Worm (Caenorhabditis elegans) whole organism, L3 larva: Measurements from ENCODE around the gene tofu-6.

ENCODE experiments used
- R02D3.7 ChIP-seq: fragments of 150-350 bp; optimal IDR thresholded peaks from 2 replicates; lab custom pipeline; 2014; ENCODE audit warnings: missing biosample characterization, missing genetic modification characterization
- aly-2 ChIP-seq: fragments of 150-350 bp; optimal IDR thresholded peaks from 2 replicates; lab custom pipeline; 2014; ENCODE audit warnings: missing biosample characterization, missing genetic modification characterization
- ceh-16 ChIP-seq: sonication (generic microtip); optimal IDR thresholded peaks from 2 replicates; lab custom pipeline; 2017; ENCODE audit warnings: missing biosample characterization, missing genetic modification characterization
- ceh-82 ChIP-seq: fragments of 150-350 bp; optimal IDR thresholded peaks from 2 replicates; lab custom pipeline; 2014; ENCODE audit warnings: missing biosample characterization, missing genetic modification characterization
- egl-27 ChIP-seq: sonication (generic microtip); optimal IDR thresholded peaks from 4 replicates; lab custom pipeline; 2017; ENCODE audit warnings: missing biosample characterization, missing genetic modification reagents, missing genetic modification characterization
- egl-5 ChIP-seq: fragments of 150-350 bp; optimal IDR thresholded peaks from 2 replicates; lab custom pipeline; 2017; ENCODE audit warnings: missing biosample characterization, missing genetic modification reagents, missing genetic modification characterization, inconsistent platforms
- elt-1 ChIP-seq: fragments of 150-350 bp; optimal IDR thresholded peaks from 2 replicates; lab custom pipeline; 2014; ENCODE audit warnings: missing biosample characterization, missing genetic modification characterization
- elt-2 ChIP-seq: sonication (generic microtip); optimal IDR thresholded peaks from 2 replicates; lab custom pipeline; 2016; ENCODE audit warnings: missing genetic modification reagents, mild to moderate bottlenecking, missing genetic modification characterization, missing compliant biosample characterization
- elt-3 ChIP-seq, 3 experiments: fragments of 150-350 bp in 1 of 3; sonication (generic microtip) in 2 of 3; optimal IDR thresholded peaks; 2 replicates in 2 of 3; 4 replicates in 1 of 3; lab custom pipeline; 2014 to 2017; ENCODE audit warnings: missing biosample characterization in 3 of 3, missing genetic modification characterization in 3 of 3
- eor-1 ChIP-seq, 2 experiments: fragments of 150-350 bp; optimal IDR thresholded peaks; 2 replicates each; lab custom pipeline; 2014 to 2018; ENCODE audit warnings: missing biosample characterization in 2 of 2, missing genetic modification characterization in 2 of 2
- fos-1 ChIP-seq: fragments of 150-350 bp; optimal IDR thresholded peaks from 2 replicates; lab custom pipeline; 2014; ENCODE audit warnings: missing biosample characterization, missing genetic modification characterization
- hmg-11 ChIP-seq: sonication (generic microtip); optimal IDR thresholded peaks from 2 replicates; lab custom pipeline; 2016; ENCODE audit warnings: missing genetic modification characterization, missing compliant biosample characterization
- lin-15B ChIP-seq: fragments of 150-350 bp; optimal IDR thresholded peaks from 2 replicates; lab custom pipeline; 2014; ENCODE audit warnings: missing biosample characterization, missing genetic modification characterization
- lin-39 ChIP-seq: fragments of 150-350 bp; optimal IDR thresholded peaks from 2 replicates; lab custom pipeline; 2018; ENCODE audit warnings: missing biosample characterization, missing genetic modification reagents, missing genetic modification characterization
- mdl-1 ChIP-seq: fragments of 150-350 bp; optimal IDR thresholded peaks from 2 replicates; lab custom pipeline; 2014; ENCODE audit warnings: missing biosample characterization, missing genetic modification characterization
- mml-1 ChIP-seq: fragments of 150-350 bp; sonication (generic microtip); optimal IDR thresholded peaks from 3 replicates; lab custom pipeline; 2014; ENCODE audit warnings: missing biosample characterization, missing genetic modification characterization
- nfya-1 ChIP-seq: sonication (generic microtip); optimal IDR thresholded peaks from 2 replicates; lab custom pipeline; 2017; ENCODE audit warnings: missing genetic modification characterization, mild to moderate bottlenecking, missing compliant biosample characterization, antibody characterized with exemption, moderate library complexity; ENCODE audit not compliant: insufficient read depth
- nhr-12 ChIP-seq: fragments of 150-350 bp; optimal IDR thresholded peaks from 2 replicates; lab custom pipeline; 2014; ENCODE audit warnings: missing biosample characterization, missing genetic modification characterization
- nhr-23 ChIP-seq: fragments of 150-350 bp; optimal IDR thresholded peaks from 2 replicates; lab custom pipeline; 2014; ENCODE audit warnings: missing biosample characterization, missing genetic modification reagents, missing genetic modification characterization
- nhr-25 ChIP-seq: sonication (generic microtip); optimal IDR thresholded peaks from 2 replicates; lab custom pipeline; 2017; ENCODE audit warnings: missing biosample characterization, missing genetic modification characterization
- nhr-28 ChIP-seq: fragments of 150-350 bp; optimal IDR thresholded peaks from 2 replicates; lab custom pipeline; 2014; ENCODE audit warnings: missing biosample characterization, missing genetic modification characterization
- nhr-43 ChIP-seq: sonication (generic microtip); optimal IDR thresholded peaks from 2 replicates; lab custom pipeline; 2016; ENCODE audit warnings: mild to moderate bottlenecking, missing genetic modification characterization, missing compliant biosample characterization; ENCODE audit not compliant: poor library complexity, severe bottlenecking
- pha-4 ChIP-seq: fragments of 150-350 bp; optimal IDR thresholded peaks from 2 replicates; lab custom pipeline; 2014; ENCODE audit warnings: missing biosample characterization, missing genetic modification reagents, missing genetic modification characterization
- pqm-1 ChIP-seq: fragments of 150-350 bp; optimal IDR thresholded peaks from 2 replicates; lab custom pipeline; 2017; ENCODE audit warnings: missing biosample characterization, missing genetic modification characterization, inconsistent platforms
- sea-2 ChIP-seq: fragments of 150-350 bp; sonication (generic microtip); optimal IDR thresholded peaks from 4 replicates; lab custom pipeline; 2014; ENCODE audit warnings: missing biosample characterization, missing genetic modification reagents, missing genetic modification characterization
- skn-1 ChIP-seq: fragments of 150-350 bp; optimal IDR thresholded peaks from 2 replicates; lab custom pipeline; 2014; ENCODE audit warnings: missing biosample characterization, missing genetic modification characterization
- snpc-4 ChIP-seq: fragments of 150-350 bp; optimal IDR thresholded peaks from 2 replicates; lab custom pipeline; 2014; ENCODE audit warnings: missing biosample characterization, missing genetic modification characterization
- unc-39 ChIP-seq: sonication (generic microtip); optimal IDR thresholded peaks from 4 replicates; lab custom pipeline; 2017; ENCODE audit warnings: missing biosample characterization, missing genetic modification characterization
- ztf-4 ChIP-seq: fragments of 150-350 bp; optimal IDR thresholded peaks from 2 replicates; lab custom pipeline; 2014; ENCODE audit warnings: missing biosample characterization, missing genetic modification characterization

The tofu-6 gene

ce11 chrII:5389831-5390323 is 31.2 kb upstream of the tofu-6 start, which contains the start of gene ndx-6 (continued):
- TF ChIP-seq ztf-4 (peak; percentile 58), pqm-1 (peak; percentile 29), eor-1 (tag; optimal IDR thresholded peaks at IDR 0.05; lab: Kevin White, UChicago) (no peak), elt-3 (tag; optimal IDR thresholded peaks at IDR 0.05; lab: Kevin White, UChicago) (no peak), nhr-28 (tag; lab: Kevin White, UChicago) (no peak), unc-39 (tag; lab: Kevin White, UChicago) (no peak), nhr-12 (tag; lab: Kevin White, UChicago) (no peak)

- TF ChIP-seq egl-5 (tag; lab: Kevin White, UChicago) (no peak), elt-2 (no peak), nhr-43 (tag; lab: Kevin White, UChicago) (no peak), skn-1 (no peak), lin-39 (no peak)
These were observed 29.6 kb upstream of the tofu-6 start for ce11 chrII:5391447-5391846.

ce11 chrII:5393090-5393489 is 28.0 kb upstream of the tofu-6 start, which contains the start of gene brap-2:
Gene brap-2 (minus strand): TSS chrII:5393190.
- TF ChIP-seq hmg-11: no peak

ce11 chrII:5395594-5395993 is 25.5 kb upstream of the tofu-6 start, which contains the start of gene pink-1:
Gene pink-1 (minus strand): TSS chrII:5395694.
- no peak for TF ChIP-seq nhr-25

- no peak for TF ChIP-seq nhr-23 (tag; lab: Kevin White, UChicago)
- peak; percentile 22 for TF ChIP-seq hmg-11
These were observed 22.3 kb upstream of the tofu-6 start, which contains the start of gene fbxl-3 for ce11 chrII:5398779-5399178. Gene fbxl-3 (minus strand): TSS chrII:5398902.

- TF ChIP-seq ceh-16 (no peak), snpc-4 (tag; lab: Kevin White, UChicago) (no peak), elt-2 (peak; percentile 40), nhr-43 (tag; lab: Kevin White, UChicago) (no peak), elt-1 (tag; lab: Kevin White, UChicago) (no peak), pha-4 (tag; lab: Kevin White, UChicago) (peak; percentile 50), R02D3.7 (tag; lab: Kevin White, UChicago) (no peak), sea-2 (GFP tag; lab: Kevin White, UChicago) (no peak), nhr-25 (no peak), hmg-11 (peak; percentile 30), mdl-1 (tag; lab: Kevin White, UChicago) (no peak), nfya-1 (tag; lab: Kevin White, UChicago) (no peak)
These were observed 21.8 kb upstream of the tofu-6 start, which contains the start of gene mog-5 for ce11 chrII:5399201-5399600. Gene mog-5 (plus strand): TSS chrII:5399538.

- TF ChIP-seq aly-2 (no peak), lin-15B (no peak), mml-1 (no peak), nhr-12 (tag; lab: Kevin White, UChicago) (no peak), sea-2 (GFP tag; lab: Kevin White, UChicago) (no peak), fos-1 (no peak), eor-1 (tag; optimal IDR thresholded peaks at IDR 0.05; lab: Kevin White, UChicago) (no peak), ztf-4 (no peak), egl-27 (tag; lab: Kevin White, UChicago) (no peak), elt-1 (tag; lab: Kevin White, UChicago) (no peak), ceh-82 (tag; lab: Kevin White, UChicago) (no peak)
These were observed 13.5 kb upstream of the tofu-6 start, which contains the start of gene clec-141 for ce11 chrII:5407548-5407947. Gene clec-141 (minus strand): TSS chrII:5407648.
